Fruit fly (Drosophila melanogaster): ENCODE data around the gene Hsc70-4.

Gene Hsc70-4

DNA sequence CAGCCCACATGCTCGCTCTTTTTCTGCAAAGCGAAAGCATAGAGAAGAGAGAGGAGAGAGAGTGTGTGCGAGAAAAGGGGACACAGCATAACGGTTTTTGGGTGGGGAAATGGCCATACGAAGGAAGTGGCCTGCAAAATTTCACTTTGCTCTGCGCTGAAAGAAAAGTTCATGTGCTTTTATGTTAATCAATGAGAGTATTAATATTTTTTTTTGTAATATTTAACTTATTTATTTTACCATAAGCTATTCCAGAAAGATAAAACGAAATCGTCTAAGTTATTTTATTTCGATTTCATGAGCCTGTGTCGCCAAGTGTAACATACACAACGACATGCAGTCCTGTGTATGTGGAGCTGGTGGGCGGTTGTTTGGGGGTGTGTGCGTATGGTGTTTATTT, 8.0 kb downstream of the Hsc70-4 start (continued):
- TF ChIP-seq inv (GFP tag; IDR thresholded peaks at IDR 0.05; ENCODE audit: partially characterized antibody) (no peak), CG4707 (GFP tag; optimal IDR thresholded peaks at IDR 0.05) (peak; percentile 4), CG7271 (tag; optimal IDR thresholded peaks at IDR 0.05) (no peak), HLH54F (GFP tag; optimal IDR thresholded peaks at IDR 0.05) (peak; percentile 32), run (tag; optimal IDR thresholded peaks at IDR 0.05) (peak; percentile 10), Ptx1 (GFP tag; IDR thresholded peaks at IDR 0.05) (peak; percentile 76), crc (GFP tag; optimal IDR thresholded peaks at IDR 0.05) (no peak), CG13123 (GFP tag; optimal IDR thresholded peaks at IDR 0.05) (no peak), Dll (GFP tag; IDR thresholded peaks at IDR 0.05; ENCODE audit: partially characterized antibody) (no peak), Lpt (GFP tag; optimal IDR thresholded peaks at IDR 0.05) (no peak), pb (GFP tag; optimal IDR thresholded peaks at IDR 0.05) (no peak), lilli (GFP tag; optimal IDR thresholded peaks at IDR 0.05) (peak; percentile 65), HLH3B (GFP tag; IDR thresholded peaks at IDR 0.05) (peak; percentile 68), CG8924 (tag; optimal IDR thresholded peaks at IDR 0.05) (peak; percentile 67), CG15011 (GFP tag; optimal IDR thresholded peaks at IDR 0.05) (no peak), abd-A (tag; optimal IDR thresholded peaks at IDR 0.05) (no peak), zen (tag; optimal IDR thresholded peaks at IDR 0.05) (no peak), HmgD (GFP tag; optimal IDR thresholded peaks at IDR 0.05) (no peak), ase (GFP tag; IDR thresholded peaks at IDR 0.05) (peak; percentile 56; the same call in 2 of the 3 replicates), nerfin-2 (GFP tag; IDR thresholded peaks at IDR 0.05; ENCODE audit: partially characterized antibody) (no peak), Optix (GFP tag; IDR thresholded peaks at IDR 0.05) (no peak; the same call in 2 of the 3 replicates), al (GFP tag; IDR thresholded peaks at IDR 0.05) (peak; percentile 57), CG14014 (GFP tag; IDR thresholded peaks at IDR 0.05) (peak; percentile 83), Nf-YB (GFP tag; optimal IDR thresholded peaks at IDR 0.05) (no peak), phol (tag; optimal IDR thresholded peaks at IDR 0.05) (peak; percentile 31), CG3065 (GFP tag; optimal IDR thresholded peaks at IDR 0.05) (no peak), ATbp (GFP tag; optimal IDR thresholded peaks at IDR 0.05) (no peak), org-1 (GFP tag; optimal IDR thresholded peaks at IDR 0.05) (peak; percentile 62), Sry-δ (GFP tag; optimal IDR thresholded peaks at IDR 0.05) (no peak), CG14860 (GFP tag; IDR thresholded peaks at IDR 0.05; ENCODE audit: partially characterized antibody) (no peak), Oaz (GFP tag; IDR thresholded peaks at IDR 0.05) (0 out of 2 replicates have a peak, but pooled peaks have one; percentile 21), CG2202 (tag; optimal IDR thresholded peaks at IDR 0.05) (no peak), CG32767 (GFP tag; IDR thresholded peaks at IDR 0.05) (peak; percentile 52; the same call in 1 of the 2 replicates), z (GFP tag; IDR thresholded peaks at IDR 0.05) (no peak), ERR (GFP tag; optimal IDR thresholded peaks at IDR 0.05) (no peak), CG8388 (GFP tag; optimal IDR thresholded peaks at IDR 0.05) (peak; percentile 54), CG16779 (GFP tag; IDR thresholded peaks at IDR 0.05) (no peak), C15 (GFP tag; IDR thresholded peaks at IDR 0.05) (0 out of 3 replicates have a peak, but pooled peaks have one; percentile 26), sens (GFP tag) (peak; percentile 76), lbe (GFP tag; optimal IDR thresholded peaks at IDR 0.05) (no peak), CG18619 (GFP tag; optimal IDR thresholded peaks at IDR 0.05) (no peak), MTF-1 (GFP tag; optimal IDR thresholded peaks at IDR 0.05; ENCODE audit: borderline replicate concordance) (no peak), Awh (GFP tag; IDR thresholded peaks at IDR 0.05) (no peak; the same call in 1 of the 2 replicates), H15 (GFP tag; IDR thresholded peaks at IDR 0.05) (peak; percentile 73), CG1602 (GFP tag; optimal IDR thresholded peaks at IDR 0.05) (no peak), jing (GFP tag; optimal IDR thresholded peaks at IDR 0.05) (no peak), Meics (GFP tag; optimal IDR thresholded peaks at IDR 0.05) (no peak), Antp (GFP tag; optimal IDR thresholded peaks at IDR 0.05) (no peak), CG18011 (GFP tag; optimal IDR thresholded peaks at IDR 0.05) (peak; percentile 10), CG13287 (GFP tag; IDR thresholded peaks at IDR 0.05; ENCODE audit: partially characterized antibody) (no peak), CG4404 (GFP tag; IDR thresholded peaks at IDR 0.05) (peak; percentile 52)
